Worm (Caenorhabditis elegans) whole organism, young adult: ENCODE measurements around the gene best-17.

Experiments used
- F22D6.2 ChIP-seq: sonication (generic microtip); optimal IDR thresholded peaks from 2 replicates; lab custom pipeline; 2016; ENCODE audit warnings: mild to moderate bottlenecking, missing genetic modification characterization, missing compliant biosample characterization
- F52B5.7 ChIP-seq: sonication (generic microtip); optimal IDR thresholded peaks from 2 replicates; lab custom pipeline; 2016; ENCODE audit warnings: mild to moderate bottlenecking, missing genetic modification characterization, missing compliant biosample characterization
- K12H6.12 ChIP-seq: fragments of 200-800 bp; sonication (Bioruptor generic); optimal IDR thresholded peaks from 2 replicates; lab custom pipeline; 2018; ENCODE audit warnings: mild to moderate bottlenecking, missing genetic modification characterization, missing compliant biosample characterization
- Y79H2A.3 ChIP-seq: fragments of 200-800 bp; sonication (Bioruptor generic); conservative IDR thresholded peaks from 2 replicates; pipeline ENCODE4 v1.3.6; 2022; ENCODE audit warnings: missing genetic modification reagents, missing genetic modification characterization, missing compliant biosample characterization
- Y95B8A.8 ChIP-seq: fragments of 200-800 bp; sonication (Bioruptor generic); IDR thresholded peaks from 2 replicates; pipeline ENCODE4 v1.3.6; 2022; ENCODE audit warnings: missing genetic modification reagents, missing genetic modification characterization, missing compliant biosample characterization
- aptf-2 ChIP-seq: fragments of 200-800 bp; sonication (Bioruptor generic); conservative IDR thresholded peaks from 2 replicates; pipeline ENCODE4 v1.3.6; 2022; ENCODE audit warnings: missing genetic modification reagents, missing genetic modification characterization, missing compliant biosample characterization
- atf-7 ChIP-seq: sonication (generic microtip); optimal IDR thresholded peaks from 2 replicates; lab custom pipeline; 2017; ENCODE audit warnings: mild to moderate bottlenecking, missing genetic modification characterization, missing compliant biosample characterization
- attf-5 ChIP-seq: fragments of 200-800 bp; sonication (Bioruptor generic); optimal IDR thresholded peaks from 2 replicates; lab custom pipeline; 2018; ENCODE audit warnings: mild to moderate bottlenecking, missing genetic modification characterization, missing compliant biosample characterization
- attf-6 ChIP-seq: fragments of 200-800 bp; sonication (Bioruptor generic); IDR thresholded peaks from 2 replicates; pipeline ENCODE4 v1.3.6; 2022; ENCODE audit warnings: missing genetic modification reagents, missing genetic modification characterization, missing compliant biosample characterization
- ceh-40 ChIP-seq: fragments of 200-800 bp; sonication (Bioruptor generic); IDR thresholded peaks from 2 replicates; pipeline ENCODE4 v1.3.6; 2022; ENCODE audit warnings: missing genetic modification characterization, missing compliant biosample characterization
- ceh-79 ChIP-seq: sonication (generic microtip); optimal IDR thresholded peaks from 2 replicates; lab custom pipeline; 2017; ENCODE audit warnings: mild to moderate bottlenecking, missing genetic modification characterization, missing compliant biosample characterization
- dpff-1 ChIP-seq: sonication (generic microtip); optimal IDR thresholded peaks from 2 replicates; lab custom pipeline; 2017; ENCODE audit warnings: mild to moderate bottlenecking, missing genetic modification characterization, missing compliant biosample characterization
- egrh-3 ChIP-seq: fragments of 200-800 bp; sonication (Bioruptor generic); IDR thresholded peaks from 2 replicates; pipeline ENCODE4 v1.3.6; 2022; ENCODE audit warnings: missing genetic modification reagents, missing genetic modification characterization, missing compliant biosample characterization
- ekl-4 ChIP-seq: fragments of 200-800 bp; sonication (Bioruptor generic); IDR thresholded peaks from 2 replicates; pipeline ENCODE4 v1.3.6; 2022; ENCODE audit warnings: missing genetic modification reagents, missing genetic modification characterization, missing compliant biosample characterization
- ets-4 ChIP-seq: fragments of 200-800 bp; sonication (Bioruptor generic); optimal IDR thresholded peaks from 2 replicates; lab custom pipeline; 2018; ENCODE audit warnings: mild to moderate bottlenecking, missing genetic modification characterization, missing compliant biosample characterization
- fkh-3 ChIP-seq: sonication (generic microtip); optimal IDR thresholded peaks from 2 replicates; lab custom pipeline; 2016; ENCODE audit warnings: mild to moderate bottlenecking, missing genetic modification characterization, missing compliant biosample characterization
- gei-17 ChIP-seq: fragments of 200-800 bp; sonication (Bioruptor generic); optimal IDR thresholded peaks from 2 replicates; lab custom pipeline; 2018; ENCODE audit warnings: mild to moderate bottlenecking, missing genetic modification characterization, missing compliant biosample characterization
- him-1 ChIP-seq: sonication (generic microtip); optimal IDR thresholded peaks from 2 replicates; lab custom pipeline; 2016; ENCODE audit warnings: missing genotype, missing genetic modification reagents, missing genetic modification characterization, missing compliant biosample characterization
- hlh-26 ChIP-seq: fragments of 200-800 bp; sonication (Bioruptor generic); conservative IDR thresholded peaks from 2 replicates; pipeline ENCODE4 v1.3.6; 2022; ENCODE audit warnings: missing genetic modification reagents, missing genetic modification characterization, missing compliant biosample characterization
- hrde-1 ChIP-seq: sonication (generic microtip); optimal IDR thresholded peaks from 2 replicates; lab custom pipeline; 2016; ENCODE audit warnings: missing genetic modification characterization, mild to moderate bottlenecking, missing compliant biosample characterization, moderate library complexity, missing genotype, missing genetic modification reagents, borderline replicate concordance
- lin-54 ChIP-seq: fragments of 200-800 bp; sonication (Bioruptor generic); optimal IDR thresholded peaks from 2 replicates; lab custom pipeline; 2018; ENCODE audit warnings: mild to moderate bottlenecking, missing genetic modification characterization, missing compliant biosample characterization
- lsy-27 ChIP-seq: sonication (generic microtip); optimal IDR thresholded peaks from 2 replicates; lab custom pipeline; 2017; ENCODE audit warnings: missing genetic modification characterization, mild to moderate bottlenecking, missing compliant biosample characterization, antibody characterized with exemption, missing genotype, borderline replicate concordance; ENCODE audit not compliant: insufficient read depth
- mcd-1 ChIP-seq: fragments of 200-800 bp; sonication (Bioruptor generic); IDR thresholded peaks from 2 replicates; pipeline ENCODE4 v1.3.6; 2022; ENCODE audit warnings: missing genetic modification reagents, missing genetic modification characterization, missing compliant biosample characterization
- nhr-179 ChIP-seq: sonication (generic microtip); optimal IDR thresholded peaks from 2 replicates; lab custom pipeline; 2016; ENCODE audit warnings: mild to moderate bottlenecking, missing genetic modification characterization, missing compliant biosample characterization
- nhr-90 ChIP-seq: sonication (generic microtip); optimal IDR thresholded peaks from 2 replicates; lab custom pipeline; 2016; ENCODE audit warnings: missing genotype, mild to moderate bottlenecking, missing genetic modification characterization, missing compliant biosample characterization
- sptf-2 ChIP-seq: fragments of 200-800 bp; sonication (Bioruptor generic); optimal IDR thresholded peaks from 2 replicates; lab custom pipeline; 2018; ENCODE audit warnings: mild to moderate bottlenecking, missing genetic modification characterization, missing compliant biosample characterization
- unc-62 ChIP-seq: fragments of 150-350 bp; optimal IDR thresholded peaks from 2 replicates; lab custom pipeline; 2014; ENCODE audit warnings: missing biosample characterization, missing genetic modification reagents, missing genetic modification characterization
- xnd-1 ChIP-seq: sonication (generic microtip); optimal IDR thresholded peaks from 2 replicates; lab custom pipeline; 2016; ENCODE audit warnings: missing genotype, missing genetic modification reagents, missing genetic modification characterization, missing compliant biosample characterization
- zfh-2 ChIP-seq: fragments of 200-800 bp; sonication (Bioruptor generic); conservative IDR thresholded peaks from 2 replicates; pipeline ENCODE4 v1.3.6; 2022; ENCODE audit warnings: missing genetic modification reagents, missing genetic modification characterization, missing compliant biosample characterization
- ztf-28 ChIP-seq: fragments of 200-800 bp; sonication (Bioruptor generic); IDR thresholded peaks from 2 replicates; pipeline ENCODE4 v1.3.6; 2022; ENCODE audit warnings: missing genetic modification reagents, missing genetic modification characterization, missing compliant biosample characterization
- ztf-3 ChIP-seq: fragments of 200-800 bp; sonication (Bioruptor generic); optimal IDR thresholded peaks from 2 replicates; lab custom pipeline; 2018; ENCODE audit warnings: mild to moderate bottlenecking, missing genetic modification characterization, missing compliant biosample characterization

Gene best-17

DNA sequence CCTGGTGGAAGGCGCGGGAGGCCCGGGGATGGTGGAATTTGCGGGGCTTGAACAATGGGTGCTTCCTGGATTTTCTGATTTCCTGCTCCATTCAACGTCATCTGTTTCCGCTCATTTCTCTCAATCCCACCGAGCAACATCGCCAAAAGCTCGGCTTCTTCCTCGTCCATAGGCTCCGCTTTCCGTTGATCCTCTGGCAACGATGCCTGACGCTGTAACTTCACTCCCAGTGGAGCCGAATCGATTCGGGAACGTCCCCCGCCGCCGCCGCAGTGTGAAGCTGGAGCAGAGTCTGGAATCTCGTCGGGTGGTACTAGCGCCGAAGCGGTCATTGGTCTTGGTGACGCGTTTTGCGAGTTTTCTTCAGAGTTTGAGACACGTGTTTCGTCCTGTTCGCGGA is 14.0 kb downstream of the best-17 start:
- TF ChIP-seq ztf-3 (no peak), lsy-27 (no peak), xnd-1 (no peak), egrh-3 (GFP tag; lab: Robert Waterston, UW) (peak; percentile 42; the same call in 1 of the 2 replicates), lin-54 (GFP tag; lab: Kevin White, UChicago) (no peak), zfh-2 (GFP tag; lab: Robert Waterston, UW) (peak; percentile 70), hlh-26 (GFP tag; lab: Robert Waterston, UW) (no peak), unc-62 (GFP tag; lab: Kevin White, UChicago) (no peak), dpff-1 (tag; lab: Kevin White, UChicago) (no peak), K12H6.12 (tag; lab: Kevin White, UChicago) (no peak), Y79H2A.3 (no peak), sptf-2 (GFP tag; lab: Kevin White, UChicago) (no peak), hrde-1 (tag; lab: Kevin White, UChicago) (no peak), ztf-28 (GFP tag; lab: Robert Waterston, UW) (0 out of 2 replicates have a peak, but pooled peaks have one; percentile 36), ceh-79 (tag; lab: Kevin White, UChicago) (no peak), F52B5.7 (tag; lab: Kevin White, UChicago) (no peak), gei-17 (GFP tag; lab: Kevin White, UChicago) (no peak)

DNA sequence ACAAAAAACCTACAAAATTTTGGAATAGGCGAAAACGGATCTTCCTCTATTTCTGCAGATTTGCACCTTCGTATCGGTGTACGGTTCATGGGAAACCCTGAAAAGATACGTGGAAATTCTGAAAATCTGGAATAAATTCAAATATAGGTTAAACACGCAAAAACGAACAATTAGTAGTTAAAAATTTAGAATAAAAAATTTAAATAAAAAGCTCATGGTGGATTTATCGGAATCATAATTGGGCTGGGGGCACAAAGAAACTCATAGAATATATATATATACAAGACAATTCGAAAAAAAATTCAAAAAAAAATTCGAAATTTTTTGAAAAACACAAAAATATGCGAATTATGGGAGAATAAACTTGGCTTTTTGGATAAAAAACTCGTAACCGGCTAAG is 22.4 kb downstream of the best-17 start, which contains the start of gene helq-1:
Gene helq-1 (minus strand): TSS at position 101 of the 400 bp plus-strand sequence.
- TF ChIP-seq egrh-3 (GFP tag; lab: Robert Waterston, UW) = no peak
- TF ChIP-seq, all 124 proteins: peak for 0

DNA sequence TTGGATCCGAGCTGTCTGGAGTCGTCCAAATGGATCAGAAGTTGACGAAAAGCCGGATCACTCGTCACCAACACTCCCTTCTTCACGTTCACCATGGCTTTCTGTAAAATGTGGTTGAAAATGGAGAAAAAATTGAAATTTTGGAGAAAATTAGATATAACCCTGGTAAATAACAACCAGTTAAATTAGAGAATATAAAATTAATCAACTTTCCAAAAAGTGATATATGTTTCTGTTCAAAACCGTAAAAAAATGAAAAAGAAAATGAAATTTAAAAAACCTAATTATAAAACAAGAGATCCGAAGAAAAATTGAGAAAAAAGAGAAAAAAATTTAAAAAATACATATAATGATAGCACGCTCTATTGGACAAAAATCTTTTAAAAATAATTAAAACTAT is 32.0 kb downstream of the best-17 start, which contains the start of gene gtf-2H5:
Gene gtf-2H5 (minus strand): TSS at position 101 of the 400 bp plus-strand sequence.
- TF ChIP-seq attf-6 (GFP tag; lab: Robert Waterston, UW) = no peak

DNA sequence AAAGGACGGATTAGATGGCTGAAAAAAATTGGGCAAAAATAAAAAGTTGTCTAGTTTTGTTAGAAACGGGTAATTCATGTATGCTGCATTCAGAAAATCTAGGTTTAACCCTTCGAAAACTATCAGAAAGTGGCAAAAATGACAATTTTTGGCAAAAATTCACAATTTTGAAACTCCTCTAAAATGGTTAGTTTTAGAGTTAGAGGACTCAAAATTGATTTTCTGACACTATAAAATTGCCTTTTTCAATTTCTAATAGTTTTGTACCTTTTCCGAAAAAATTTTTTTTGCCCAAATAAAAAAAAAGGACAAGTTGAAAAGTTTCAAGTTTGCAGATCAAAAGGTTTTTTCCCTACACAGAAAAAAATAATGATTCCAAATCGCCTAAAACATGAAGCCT is 32.9 kb downstream of the best-17 start:
- no peak for TF ChIP-seq hlh-26 (GFP tag; lab: Robert Waterston, UW)
- TF ChIP-seq him-1 (tag; lab: Kevin White, UChicago) = peak; percentile 91

DNA sequence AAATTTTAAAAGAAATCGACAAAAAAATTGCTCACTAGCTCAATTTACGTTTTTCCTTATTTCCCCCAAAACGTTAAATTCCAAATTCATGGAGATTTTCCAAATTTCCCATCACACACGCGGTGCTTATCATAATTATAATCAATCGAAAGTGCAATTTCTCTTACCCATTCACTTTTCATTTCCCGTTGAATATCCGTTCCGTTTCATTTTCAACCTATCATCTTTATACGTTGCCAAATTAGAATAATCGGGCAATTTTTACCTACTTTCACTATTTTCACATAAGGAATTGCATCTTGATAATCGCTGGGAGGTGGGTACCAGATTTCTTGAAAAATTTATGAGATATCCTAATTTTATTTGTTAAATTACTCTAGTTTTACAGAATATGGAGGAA is 40.6 kb downstream of the best-17 start:
- TF ChIP-seq F22D6.2 = no peak
- no peak for TF ChIP-seq Y95B8A.8 (GFP tag; lab: Robert Waterston, UW)
- TF ChIP-seq aptf-2 = no peak
- TF ChIP-seq nhr-179 (tag; lab: Kevin White, UChicago) = no peak
- TF ChIP-seq ceh-79 (tag; lab: Kevin White, UChicago) = no peak
- no peak for TF ChIP-seq fkh-3 (tag; lab: Kevin White, UChicago)
- TF ChIP-seq, all 124 proteins: peak for 0

DNA sequence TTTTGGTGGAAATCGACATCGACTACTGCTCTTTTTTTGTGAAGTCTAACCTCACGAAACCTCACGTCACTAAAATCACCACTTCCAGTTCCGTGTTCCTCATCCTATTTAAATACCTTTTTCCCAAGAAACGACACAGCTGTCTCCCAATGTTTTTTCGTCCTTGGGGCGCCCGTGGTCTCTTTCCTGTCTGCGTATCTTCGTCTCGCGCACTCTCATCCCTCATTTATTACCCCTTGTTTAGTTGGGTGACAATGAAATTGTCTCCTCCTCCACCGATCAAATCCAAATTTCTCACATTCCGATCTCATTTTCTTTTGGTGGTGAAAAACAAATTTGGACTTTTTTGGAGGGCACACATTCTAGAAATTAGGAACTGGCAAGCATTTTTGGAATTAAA is 44.7 kb downstream of the best-17 start:
- TF ChIP-seq mcd-1 (GFP tag; lab: Robert Waterston, UW) = no peak

DNA sequence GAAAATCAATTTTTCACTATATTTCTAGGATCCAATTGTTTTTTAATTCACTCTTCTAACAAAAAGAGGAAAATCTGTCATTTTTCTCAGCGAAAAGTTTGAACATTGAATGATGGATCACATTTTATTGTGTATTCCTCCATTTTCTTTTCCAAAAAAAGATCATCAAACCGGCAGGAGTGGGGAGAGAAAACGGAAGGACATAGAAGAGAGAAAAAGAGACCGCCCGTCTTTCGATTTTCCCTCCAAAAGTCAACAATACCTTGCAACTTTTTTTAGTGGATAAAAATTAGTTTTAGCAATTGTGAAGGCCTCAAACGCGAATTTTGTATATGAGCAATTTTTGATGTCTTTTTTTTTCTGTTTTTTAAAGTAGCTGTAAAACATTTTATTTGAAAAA is 45.7 kb downstream of the best-17 start:
- TF ChIP-seq nhr-90 (tag; lab: Kevin White, UChicago) = no peak
- TF ChIP-seq attf-5 = no peak
- no peak for TF ChIP-seq Y95B8A.8 (GFP tag; lab: Robert Waterston, UW)
- TF ChIP-seq ekl-4 (GFP tag; lab: Robert Waterston, UW) = no peak
- no peak for TF ChIP-seq atf-7
- TF ChIP-seq ceh-40 (GFP tag; lab: Robert Waterston, UW) = no peak
- TF ChIP-seq ets-4 = no peak
